Worm (Caenorhabditis elegans): Measurements from ENCODE around the gene T07F12.2.

DNA sequence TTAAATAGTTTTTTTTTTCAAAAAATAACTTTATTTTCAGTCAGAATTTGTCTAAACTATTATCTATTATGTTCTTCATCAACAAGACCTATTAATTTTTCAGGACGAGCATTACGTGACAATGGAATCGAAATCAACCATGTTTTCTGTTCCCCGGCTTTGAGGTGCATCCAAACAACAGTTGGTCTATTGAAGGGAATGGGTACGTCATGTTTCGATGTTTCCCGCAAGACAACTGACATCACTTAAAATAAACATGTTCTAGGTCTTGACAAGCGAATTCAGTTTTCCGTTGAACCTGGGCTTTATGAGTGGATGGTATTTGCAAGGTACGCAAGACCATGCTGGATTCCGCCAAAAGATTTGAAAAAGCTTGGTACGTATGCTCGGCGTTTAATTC, 5.2 kb downstream of the T07F12.2 start:
- TF ChIP-seq egl-27 (tag; optimal IDR thresholded peaks at IDR 0.05) (no peak), R02D3.7 (tag; optimal IDR thresholded peaks at IDR 0.05) (no peak), ztf-11 (tag; optimal IDR thresholded peaks at IDR 0.05) (no peak), tbx-2 (tag; optimal IDR thresholded peaks at IDR 0.05) (no peak), ceh-82 (tag; optimal IDR thresholded peaks at IDR 0.05) (no peak), unc-62 (GFP tag; optimal IDR thresholded peaks at IDR 0.05) (no peak), mdl-1 (tag; optimal IDR thresholded peaks at IDR 0.05) (no peak), mml-1 (tag; optimal IDR thresholded peaks at IDR 0.05) (no peak), nhr-77 (tag; optimal IDR thresholded peaks at IDR 0.05) (no peak), ama-1 (optimal IDR thresholded peaks at IDR 0.05) (no peak), nhr-25 (tag; optimal IDR thresholded peaks at IDR 0.05) (no peak), skn-1 (tag; optimal IDR thresholded peaks at IDR 0.05) (no peak), nhr-237 (tag; optimal IDR thresholded peaks at IDR 0.05) (no peak), elt-2 (tag; optimal IDR thresholded peaks at IDR 0.05) (no peak)
